Worm (Caenorhabditis elegans) whole organism, late embryonic: ENCODE measurements around the gene prk-2.

Experiments
- ceh-31 ChIP-seq: sonication (generic microtip); optimal IDR thresholded peaks from 2 replicates; lab custom pipeline; 2016; ENCODE audit warnings: missing genetic modification characterization, missing compliant biosample characterization
- pha-4 ChIP-seq: fragments of 150-350 bp; optimal IDR thresholded peaks from 2 replicates; lab custom pipeline; 2018; ENCODE audit warnings: missing biosample characterization, missing genetic modification reagents, missing genetic modification characterization

ce11 chrIII:3414412-3414811 is 44.4 kb upstream of the prk-2 start:
- TF ChIP-seq pha-4 (tag; lab: Kevin White, UChicago) (no peak), ceh-31 (tag; lab: Kevin White, UChicago) (peak; percentile 29)
